Worm (Caenorhabditis elegans): Measurements from ENCODE around the gene zig-10.

DNA sequence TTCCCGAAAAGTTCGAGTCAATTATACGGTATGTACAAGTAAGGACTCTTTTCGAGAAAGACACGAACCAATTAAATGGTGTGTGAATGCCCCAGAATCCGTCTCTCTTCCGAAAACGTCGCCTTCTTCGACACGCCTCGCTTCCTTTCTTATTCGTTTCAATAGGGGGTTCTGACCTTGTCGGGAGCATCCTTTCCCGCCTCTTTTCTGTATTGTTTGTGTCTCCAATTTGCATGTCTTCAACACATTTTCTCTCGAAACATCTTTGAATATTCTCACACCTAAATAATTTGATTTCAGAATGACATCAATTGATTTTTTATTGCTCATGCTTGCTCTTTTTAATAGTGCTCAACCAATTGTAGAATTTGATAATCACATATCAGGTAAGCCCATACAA lies 42.6 kb downstream of the zig-10 start, which contains the start of gene cutl-16:
- TF ChIP-seq elt-1 (tag; optimal IDR thresholded peaks at IDR 0.05) (no peak), nhr-12 (tag; optimal IDR thresholded peaks at IDR 0.05) (no peak)
